Fruit fly (Drosophila melanogaster): ENCODE data around the gene CG10365.

dm6 chr3R:23737676-23738574 is 14.8 kb downstream of the CG10365 start:
- TF ChIP-seq kay (GFP tag; ENCODE audit: borderline replicate concordance) (no peak), tj (GFP tag; optimal IDR thresholded peaks at IDR 0.05) (no peak)
